Worm (Caenorhabditis elegans) whole organism, L1 larva: ENCODE measurements around the gene cdc-48.1.

Experiments
- ceh-90 ChIP-seq: sonication (generic microtip); optimal IDR thresholded peaks from 2 replicates; lab custom pipeline; 2016; ENCODE audit warnings: missing genetic modification characterization, missing compliant biosample characterization
- snpc-4 ChIP-seq: fragments of 150-350 bp; optimal IDR thresholded peaks from 2 replicates; lab custom pipeline; 2014; ENCODE audit warnings: missing biosample characterization, missing genetic modification characterization
- sptf-1 ChIP-seq: fragments of 150-350 bp; optimal IDR thresholded peaks from 2 replicates; lab custom pipeline; 2014; ENCODE audit warnings: missing biosample characterization, missing genetic modification characterization

- TF ChIP-seq sptf-1 (tag; lab: Kevin White, UChicago): no peak
- no peak for TF ChIP-seq ceh-90 (tag; lab: Kevin White, UChicago)
- TF ChIP-seq snpc-4 (tag; lab: Kevin White, UChicago): no peak
Observed at ce11 chrII:10587742-10588141, 24.5 kb upstream of the cdc-48.1 start, which contains the start of gene crn-3.
